Worm (Caenorhabditis elegans): Measurements from ENCODE around the gene citk-2.

DNA sequence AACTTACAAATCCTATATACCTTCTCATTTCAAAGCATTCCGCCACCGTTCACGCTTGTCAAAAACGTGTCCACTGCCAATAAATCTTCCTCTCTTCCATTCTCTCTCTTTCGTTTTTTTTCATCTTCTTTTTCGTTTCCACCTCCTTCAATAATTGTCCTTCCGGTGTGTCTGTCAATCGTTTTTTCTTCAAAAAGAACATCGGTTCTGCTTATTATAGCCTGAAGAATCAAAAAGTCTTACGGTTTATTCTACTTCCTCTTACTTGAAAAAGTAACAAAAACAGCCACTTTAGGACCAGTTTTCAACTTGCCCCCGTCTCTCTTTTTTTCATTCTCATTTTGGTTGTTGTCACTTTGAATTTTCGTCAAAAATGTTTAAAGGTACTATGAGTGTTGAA lies 49.9 kb downstream of the citk-2 start:
- no peak for TF ChIP-seq efl-3 (GFP tag; optimal IDR thresholded peaks at IDR 0.05)
- no peak for TF ChIP-seq nhr-77 (tag; optimal IDR thresholded peaks at IDR 0.05)
